Worm (Caenorhabditis elegans) whole organism, L1 larva: ENCODE results near the gene T04C12.33.

ENCODE experiments used
- Y116A8C.19 ChIP-seq: sonication (generic microtip); optimal IDR thresholded peaks from 2 replicates; lab custom pipeline; 2016; ENCODE audit warnings: missing compliant biosample characterization, missing genetic modification characterization, borderline replicate concordance
- aha-1 ChIP-seq: fragments of 150-350 bp; optimal IDR thresholded peaks from 2 replicates; lab custom pipeline; 2014; ENCODE audit warnings: missing biosample characterization, missing genetic modification characterization
- alr-1 ChIP-seq: fragments of 200-800 bp; sonication (Bioruptor generic); optimal IDR thresholded peaks from 2 replicates; lab custom pipeline; 2018; ENCODE audit warnings: borderline replicate concordance, mild to moderate bottlenecking, missing genetic modification characterization, missing compliant biosample characterization
- blmp-1 ChIP-seq: fragments of 150-350 bp; optimal IDR thresholded peaks from 2 replicates; lab custom pipeline; 2014; ENCODE audit warnings: missing biosample characterization, missing genetic modification characterization
- ceh-63 ChIP-seq: fragments of 200-800 bp; sonication (Bioruptor generic); optimal IDR thresholded peaks from 2 replicates; lab custom pipeline; 2018; ENCODE audit warnings: mild to moderate bottlenecking, missing genetic modification characterization, missing compliant biosample characterization
- ceh-90 ChIP-seq: sonication (generic microtip); optimal IDR thresholded peaks from 2 replicates; lab custom pipeline; 2016; ENCODE audit warnings: missing genetic modification characterization, missing compliant biosample characterization
- dsc-1 ChIP-seq: sonication (generic microtip); optimal IDR thresholded peaks from 2 replicates; lab custom pipeline; 2016; ENCODE audit warnings: mild to moderate bottlenecking, missing genetic modification characterization, missing compliant biosample characterization
- efl-3 ChIP-seq: fragments of 200-800 bp; sonication (Bioruptor generic); optimal IDR thresholded peaks from 2 replicates; lab custom pipeline; 2018; ENCODE audit warnings: mild to moderate bottlenecking, missing genetic modification characterization, missing compliant biosample characterization
- egl-13 ChIP-seq: sonication (generic microtip); optimal IDR thresholded peaks from 2 replicates; lab custom pipeline; 2016; ENCODE audit warnings: missing genotype, missing genetic modification reagents, missing genetic modification characterization, missing compliant biosample characterization
- ets-5 ChIP-seq: fragments of 200-800 bp; sonication (Bioruptor generic); IDR thresholded peaks from 2 replicates; pipeline ENCODE4 v1.3.6; 2022; ENCODE audit warnings: missing genetic modification characterization, missing compliant biosample characterization
- fkh-10 ChIP-seq: sonication (generic microtip); optimal IDR thresholded peaks from 2 replicates; lab custom pipeline; 2017; ENCODE audit warnings: missing biosample characterization, missing genetic modification reagents, missing genetic modification characterization
- fkh-8 ChIP-seq: sonication (generic microtip); optimal IDR thresholded peaks from 2 replicates; lab custom pipeline; 2016; ENCODE audit warnings: mild to moderate bottlenecking, missing genetic modification characterization, missing compliant biosample characterization
- hlh-17 ChIP-seq: fragments of 200-800 bp; sonication (Bioruptor generic); optimal IDR thresholded peaks from 2 replicates; lab custom pipeline; 2018; ENCODE audit warnings: missing genetic modification characterization, mild to moderate bottlenecking, missing compliant biosample characterization, moderate library complexity, borderline replicate concordance
- hlh-4 ChIP-seq: sonication (generic microtip); optimal IDR thresholded peaks from 2 replicates; lab custom pipeline; 2016; ENCODE audit warnings: mild to moderate bottlenecking, missing genetic modification characterization, missing compliant biosample characterization
- hpl-2 ChIP-seq: fragments of 150-350 bp; optimal IDR thresholded peaks from 2 replicates; lab custom pipeline; 2014; ENCODE audit warnings: missing biosample characterization, missing genetic modification reagents, missing genetic modification characterization
- jun-1 ChIP-seq: fragments of 150-350 bp; optimal IDR thresholded peaks from 2 replicates; lab custom pipeline; 2014; ENCODE audit warnings: missing biosample characterization, missing genetic modification reagents, missing genetic modification characterization
- lin-13 ChIP-seq: fragments of 150-350 bp; optimal IDR thresholded peaks from 2 replicates; lab custom pipeline; 2014; ENCODE audit warnings: missing biosample characterization, missing genetic modification reagents, missing genetic modification characterization
- lin-15B ChIP-seq: fragments of 150-350 bp; sonication (generic microtip); optimal IDR thresholded peaks from 3 replicates; lab custom pipeline; 2014; ENCODE audit warnings: missing biosample characterization, missing genetic modification characterization
- lin-35 ChIP-seq, 2 experiments: fragments of 150-350 bp; optimal IDR thresholded peaks; 2 replicates each; lab custom pipeline; 2014; ENCODE audit warnings: missing biosample characterization in 2 of 2, missing genetic modification characterization in 2 of 2, missing genetic modification reagents in 2 of 2
- lir-3 ChIP-seq: sonication (generic microtip); optimal IDR thresholded peaks from 2 replicates; lab custom pipeline; 2016; ENCODE audit warnings: mild to moderate bottlenecking, missing genetic modification characterization, moderate library complexity, missing compliant biosample characterization; ENCODE audit not compliant: poor library complexity
- mep-1 ChIP-seq: fragments of 150-350 bp; optimal IDR thresholded peaks from 2 replicates; lab custom pipeline; 2014; ENCODE audit warnings: missing biosample characterization, missing genetic modification characterization
- nhr-20 ChIP-seq: sonication (generic microtip); optimal IDR thresholded peaks from 2 replicates; lab custom pipeline; 2016; ENCODE audit warnings: mild to moderate bottlenecking, missing genetic modification characterization, missing compliant biosample characterization
- nhr-28 ChIP-seq: fragments of 150-350 bp; optimal IDR thresholded peaks from 2 replicates; lab custom pipeline; 2014; ENCODE audit warnings: missing biosample characterization, missing genetic modification characterization
- nhr-71 ChIP-seq: sonication (generic microtip); optimal IDR thresholded peaks from 2 replicates; lab custom pipeline; 2016; ENCODE audit warnings: mild to moderate bottlenecking, missing genetic modification characterization, moderate library complexity, missing compliant biosample characterization
- nhr-76 ChIP-seq: sonication (generic microtip); optimal IDR thresholded peaks from 2 replicates; lab custom pipeline; 2017; ENCODE audit warnings: missing biosample characterization, missing genetic modification characterization
- nhr-84 ChIP-seq: sonication (generic microtip); optimal IDR thresholded peaks from 2 replicates; lab custom pipeline; 2017; ENCODE audit warnings: missing biosample characterization, missing genetic modification characterization
- nhr-90 ChIP-seq: sonication (generic microtip); optimal IDR thresholded peaks from 2 replicates; lab custom pipeline; 2016; ENCODE audit warnings: mild to moderate bottlenecking, missing genetic modification characterization, missing compliant biosample characterization; ENCODE audit not compliant: poor library complexity
- pax-3 ChIP-seq: fragments of 200-800 bp; sonication (Bioruptor generic); optimal IDR thresholded peaks from 2 replicates; lab custom pipeline; 2018; ENCODE audit warnings: mild to moderate bottlenecking, missing genetic modification characterization, moderate library complexity, missing compliant biosample characterization
- rnt-1 ChIP-seq: sonication (generic microtip); optimal IDR thresholded peaks from 2 replicates; lab custom pipeline; 2016; ENCODE audit warnings: mild to moderate bottlenecking, missing genetic modification characterization, moderate library complexity, missing compliant biosample characterization
- skn-1 ChIP-seq: fragments of 150-350 bp; optimal IDR thresholded peaks from 2 replicates; lab custom pipeline; 2014; ENCODE audit warnings: missing biosample characterization, missing genetic modification characterization
- snpc-4 ChIP-seq: fragments of 150-350 bp; optimal IDR thresholded peaks from 2 replicates; lab custom pipeline; 2014; ENCODE audit warnings: missing biosample characterization, missing genetic modification characterization
- snu-23 ChIP-seq: sonication (generic microtip); optimal IDR thresholded peaks from 2 replicates; lab custom pipeline; 2016; ENCODE audit warnings: missing genetic modification characterization, missing compliant biosample characterization
- sup-37 ChIP-seq: fragments of 200-800 bp; sonication (Bioruptor generic); optimal IDR thresholded peaks from 2 replicates; lab custom pipeline; 2018; ENCODE audit warnings: mild to moderate bottlenecking, missing genetic modification characterization, missing compliant biosample characterization
- xbp-1 ChIP-seq: sonication (generic microtip); optimal IDR thresholded peaks from 2 replicates; lab custom pipeline; 2016; ENCODE audit warnings: missing genetic modification characterization, missing compliant biosample characterization
- ztf-4 ChIP-seq: fragments of 150-350 bp; optimal IDR thresholded peaks from 2 replicates; lab custom pipeline; 2014; ENCODE audit warnings: missing biosample characterization, missing genetic modification characterization

The T04C12.33 gene

DNA sequence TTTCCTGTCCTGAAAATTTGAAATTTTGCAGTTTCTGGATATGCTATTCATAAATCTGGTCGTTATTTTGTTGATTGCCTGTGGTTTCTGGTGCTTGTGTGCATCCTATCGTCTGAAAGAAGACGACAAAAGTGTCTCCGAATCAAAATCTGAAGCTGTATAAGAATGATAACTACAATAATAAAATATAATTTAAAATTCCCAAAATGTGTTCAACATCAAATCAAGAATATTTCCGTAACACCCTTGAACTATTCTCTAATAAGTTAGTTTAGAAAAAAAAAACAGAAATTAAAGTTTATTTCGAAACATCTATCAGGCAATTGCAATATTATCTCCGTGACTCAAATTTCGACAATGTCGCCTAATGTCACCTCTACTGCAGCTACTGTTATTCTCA lies 11.5 kb upstream of the T04C12.33 start, which contains the start of gene C45B11.8:
TSS of gene C45B11.8 (plus strand) at position 301 of the 400 bp plus-strand sequence.
- TF ChIP-seq egl-13 (tag; lab: Kevin White, UChicago), result no peak
- TF ChIP-seq ets-5, result no peak
- TF ChIP-seq ztf-4 (tag; lab: Kevin White, UChicago), result no peak
- no peak for TF ChIP-seq snu-23 (GFP tag; lab: Kevin White, UChicago)
- TF ChIP-seq hlh-4 (tag; lab: Kevin White, UChicago), result no peak
- no peak for TF ChIP-seq ceh-63 (GFP tag; lab: Kevin White, UChicago)
- TF ChIP-seq jun-1 (tag; lab: Kevin White, UChicago), result no peak
- TF ChIP-seq, all 84 proteins: peak for 0

- no peak for TF ChIP-seq nhr-90 (tag; lab: Kevin White, UChicago)
- TF ChIP-seq aha-1 (tag; lab: Kevin White, UChicago), result no peak
- TF ChIP-seq xbp-1 (tag; lab: Kevin White, UChicago), result no peak
- no peak for TF ChIP-seq lir-3 (tag; lab: Kevin White, UChicago)
- TF ChIP-seq lin-15B (tag; lab: Kevin White, UChicago), result no peak
- no peak for TF ChIP-seq nhr-76 (tag; lab: Kevin White, UChicago)
- TF ChIP-seq ceh-90 (tag; lab: Kevin White, UChicago), result no peak
- no peak for TF ChIP-seq hlh-4 (tag; lab: Kevin White, UChicago)
- no peak for TF ChIP-seq Y116A8C.19 (tag; lab: Kevin White, UChicago)
- TF ChIP-seq fkh-10 (GFP tag; lab: Kevin White, UChicago), result no peak
- no peak for TF ChIP-seq snpc-4 (tag; lab: Kevin White, UChicago)
Observed at ce11 chrV:11041499-11041898, 10.5 kb upstream of the T04C12.33 start, which contains the start of gene C45B11.5. Gene C45B11.5, plus strand, starts transcription at chrV:11041799.

- no peak for TF ChIP-seq hpl-2
- TF ChIP-seq rnt-1, result no peak
- TF ChIP-seq lin-13, result no peak
Observed at ce11 chrV:11042538-11042937, 9.5 kb upstream of the T04C12.33 start, which contains the start of gene C45B11.2. Gene C45B11.2, plus strand, starts transcription at chrV:11042710.

DNA sequence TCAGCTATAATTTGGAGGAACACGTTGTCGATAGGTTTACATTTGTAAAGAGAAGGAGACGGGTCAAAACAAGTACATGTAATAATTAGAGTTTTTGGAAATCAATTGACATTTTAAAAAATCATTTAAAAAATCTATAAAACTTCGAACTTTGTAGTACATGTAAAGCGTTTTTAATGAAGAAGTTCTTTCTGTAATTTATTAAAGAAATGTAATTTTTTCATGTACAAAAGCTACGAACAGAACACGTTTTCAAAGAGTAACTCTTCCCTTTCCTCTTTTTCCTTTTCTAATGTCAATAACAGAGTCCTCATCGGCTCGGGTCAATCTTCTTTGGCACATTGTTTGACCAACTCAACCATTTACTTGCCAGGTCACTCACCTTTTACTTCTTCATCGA lies 8.3 kb upstream of the T04C12.33 start, which contains the start of gene C45B11.6:
TSS of gene C45B11.6 (plus strand) at position 301 of the 400 bp plus-strand sequence.
- TF ChIP-seq fkh-8 (tag; lab: Kevin White, UChicago) (no peak), nhr-28 (no peak), pax-3 (no peak)

DNA sequence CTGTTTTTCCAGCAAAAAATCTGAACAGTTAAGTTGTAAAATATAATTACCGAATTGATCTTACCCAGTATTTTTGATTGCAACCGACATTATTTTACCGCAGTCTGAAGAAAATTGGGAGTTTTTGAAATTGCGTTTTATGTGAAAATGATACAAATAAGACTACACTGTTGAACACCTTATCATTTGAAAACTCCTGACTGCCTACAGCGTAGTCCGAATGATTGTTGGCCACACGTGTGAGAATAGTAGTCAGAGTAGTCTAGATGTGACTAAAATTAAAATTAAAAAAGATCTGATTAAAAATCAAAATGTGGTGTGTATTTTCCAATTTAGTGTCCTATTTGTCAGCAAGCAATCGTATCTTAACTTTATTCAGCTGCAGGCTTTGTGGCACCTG lies 5.3 kb upstream of the T04C12.33 start, which contains the start of gene dhs-18:
TSS of gene dhs-18 (minus strand) at position 104 of the 400 bp plus-strand sequence.
- TF ChIP-seq alr-1 (tag; lab: Kevin White, UChicago) (no peak), nhr-71 (tag; lab: Kevin White, UChicago) (no peak), nhr-20 (tag; lab: Kevin White, UChicago) (peak; percentile 73), lin-35 (GFP tag; optimal IDR thresholded peaks at IDR 0.05; lab: Kevin White, UChicago) (peak in 1 of 2 experiments; percentile 6)

DNA sequence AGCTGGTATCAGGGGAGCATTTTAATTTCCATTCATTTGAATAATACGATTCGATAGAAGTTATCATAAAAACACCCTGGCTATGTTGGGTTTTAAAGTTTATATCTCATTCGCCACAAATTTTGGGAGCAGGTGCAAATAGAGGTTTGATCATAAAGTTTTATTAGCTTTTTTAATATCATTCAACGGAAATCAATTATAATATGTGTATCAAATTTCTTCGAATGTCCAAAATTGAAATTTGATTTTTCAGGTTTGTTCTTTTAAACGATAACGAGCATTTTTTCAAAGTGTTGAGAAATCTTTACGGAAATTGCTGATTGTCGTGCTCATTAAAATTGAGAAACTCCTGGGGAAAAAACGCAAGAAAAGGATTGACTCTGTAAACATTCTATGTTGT lies 3.3 kb upstream of the T04C12.33 start, which contains the start of gene srh-74:
TSS of gene srh-74 (minus strand) at position 101 of the 400 bp plus-strand sequence.
- no peak for TF ChIP-seq nhr-71 (tag; lab: Kevin White, UChicago)
- TF ChIP-seq mep-1 (tag; lab: Kevin White, UChicago), result no peak
- TF ChIP-seq ceh-90 (tag; lab: Kevin White, UChicago), result no peak
- TF ChIP-seq sup-37 (GFP tag; lab: Kevin White, UChicago), result no peak
- TF ChIP-seq dsc-1 (tag; lab: Kevin White, UChicago), result no peak
- no peak for TF ChIP-seq skn-1 (tag; lab: Kevin White, UChicago)
- TF ChIP-seq lin-13, result no peak
- no peak for TF ChIP-seq efl-3 (GFP tag; lab: Kevin White, UChicago)
- TF ChIP-seq hlh-17 (GFP tag; lab: Kevin White, UChicago), result no peak
- no peak for TF ChIP-seq blmp-1
- TF ChIP-seq nhr-84, result no peak
- TF ChIP-seq, all 84 proteins: peak for 0
